Worm (Caenorhabditis elegans) whole organism, early embryonic: ENCODE measurements around the gene F54H12.4.

Experiments
- B0310.2 ChIP-seq: sonication (generic microtip); optimal IDR thresholded peaks from 2 replicates; lab custom pipeline; 2016; ENCODE audit warnings: mild to moderate bottlenecking, missing genetic modification characterization, missing compliant biosample characterization
- F13C5.2 ChIP-seq: sonication (generic microtip); optimal IDR thresholded peaks from 2 replicates; lab custom pipeline; 2017; ENCODE audit warnings: mild to moderate bottlenecking, missing genetic modification characterization, inconsistent platforms, missing compliant biosample characterization
- aly-1 ChIP-seq: sonication (generic microtip); optimal IDR thresholded peaks from 2 replicates; lab custom pipeline; 2016; ENCODE audit warnings: missing genetic modification characterization, missing compliant biosample characterization
- ama-1 ChIP-seq: fragments of 150-350 bp; optimal IDR thresholded peaks from 2 replicates; lab custom pipeline; 2014
- ceh-13 ChIP-seq: fragments of 200-800 bp; sonication (Bioruptor generic); optimal IDR thresholded peaks from 2 replicates; lab custom pipeline; 2018; ENCODE audit warnings: mild to moderate bottlenecking, missing genetic modification characterization, missing compliant biosample characterization
- ceh-36 ChIP-seq: sonication (generic microtip); optimal IDR thresholded peaks from 2 replicates; lab custom pipeline; 2016; ENCODE audit warnings: missing genetic modification characterization, inconsistent platforms, missing compliant biosample characterization
- ets-7 ChIP-seq: sonication (generic microtip); optimal IDR thresholded peaks from 2 replicates; lab custom pipeline; 2016; ENCODE audit warnings: missing genotype, missing genetic modification characterization, missing compliant biosample characterization
- flt-1 ChIP-seq: fragments of 200-800 bp; sonication (Bioruptor generic); IDR thresholded peaks from 2 replicates; pipeline ENCODE4 v1.3.6; 2022; ENCODE audit warnings: missing genetic modification characterization, missing compliant biosample characterization
- hmbx-1 ChIP-seq: sonication (generic microtip); optimal IDR thresholded peaks from 2 replicates; lab custom pipeline; 2016; ENCODE audit warnings: mild to moderate bottlenecking, missing genetic modification characterization, missing compliant biosample characterization
- hmg-4 ChIP-seq: fragments of 200-800 bp; sonication (Bioruptor generic); optimal IDR thresholded peaks from 2 replicates; lab custom pipeline; 2018; ENCODE audit warnings: mild to moderate bottlenecking, missing genetic modification characterization, missing compliant biosample characterization
- hnd-1 ChIP-seq: sonication (generic microtip); optimal IDR thresholded peaks from 2 replicates; lab custom pipeline; 2016; ENCODE audit warnings: missing genetic modification characterization, missing compliant biosample characterization
- pes-1 ChIP-seq: fragments of 200-800 bp; sonication (Bioruptor generic); IDR thresholded peaks from 2 replicates; pipeline ENCODE4 v1.3.6; 2022; ENCODE audit warnings: missing genetic modification reagents, missing genetic modification characterization, missing compliant biosample characterization
- scrt-1 ChIP-seq: fragments of 200-800 bp; sonication (Bioruptor generic); IDR thresholded peaks from 2 replicates; pipeline ENCODE4 v1.3.6; 2022; ENCODE audit warnings: missing genetic modification characterization, missing compliant biosample characterization
- sea-1 ChIP-seq: fragments of 200-800 bp; sonication (Bioruptor generic); conservative IDR thresholded peaks from 2 replicates; pipeline ENCODE4 v1.3.6; 2022; ENCODE audit warnings: missing genetic modification characterization, missing compliant biosample characterization
- tbx-11 ChIP-seq: fragments of 200-800 bp; sonication (Bioruptor generic); IDR thresholded peaks from 2 replicates; pipeline ENCODE4 v1.3.6; 2022; ENCODE audit warnings: missing genetic modification characterization, missing compliant biosample characterization
- tbx-37 ChIP-seq: fragments of 200-800 bp; sonication (Bioruptor generic); conservative IDR thresholded peaks from 2 replicates; pipeline ENCODE4 v1.3.6; 2022; ENCODE audit warnings: missing genetic modification reagents, missing genetic modification characterization, missing compliant biosample characterization
- tra-4 ChIP-seq: sonication (generic microtip); optimal IDR thresholded peaks from 2 replicates; lab custom pipeline; 2017; ENCODE audit warnings: missing genetic modification characterization, missing compliant biosample characterization

F54H12.4 gene

DNA sequence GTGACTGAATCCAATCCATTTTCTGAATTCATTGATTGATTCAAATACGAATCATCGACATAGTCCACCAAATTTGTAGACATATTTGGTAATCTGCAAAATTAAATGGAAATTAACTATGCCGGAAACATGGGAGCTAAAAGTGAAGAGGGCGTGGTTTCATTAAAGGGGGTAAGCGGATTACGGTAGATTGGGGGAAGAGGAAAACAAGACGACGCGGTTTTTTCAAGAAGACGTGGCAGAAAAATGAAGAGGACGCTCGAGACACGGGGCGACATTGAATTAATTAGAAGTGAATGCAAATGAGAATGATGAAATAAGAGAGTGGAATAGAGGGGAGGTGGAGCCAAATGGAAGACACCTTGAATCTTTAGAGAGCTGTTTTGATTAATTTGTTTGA lies 33.8 kb upstream of the F54H12.4 start, which contains the start of gene npr-17:
Gene npr-17 (minus strand): TSS at position 101 of the 400 bp plus-strand sequence.
- TF ChIP-seq hmg-4 (GFP tag; lab: Kevin White, UChicago) (no peak), tra-4 (tag; lab: Kevin White, UChicago) (no peak), ceh-36 (tag; lab: Kevin White, UChicago) (no peak), ets-7 (tag; lab: Kevin White, UChicago) (no peak), B0310.2 (tag; lab: Kevin White, UChicago) (no peak), flt-1 (no peak), F13C5.2 (tag; lab: Kevin White, UChicago) (no peak), scrt-1 (no peak), aly-1 (tag; lab: Kevin White, UChicago) (no peak), hmbx-1 (tag; lab: Kevin White, UChicago) (no peak), sea-1 (no peak), pes-1 (no peak), ama-1 (lab: Kevin White, UChicago) (no peak), tbx-11 (GFP tag; lab: Robert Waterston, UW) (no peak), tbx-37 (GFP tag; lab: Robert Waterston, UW) (no peak), ceh-13 (GFP tag; lab: Kevin White, UChicago) (no peak), hnd-1 (no peak)

DNA sequence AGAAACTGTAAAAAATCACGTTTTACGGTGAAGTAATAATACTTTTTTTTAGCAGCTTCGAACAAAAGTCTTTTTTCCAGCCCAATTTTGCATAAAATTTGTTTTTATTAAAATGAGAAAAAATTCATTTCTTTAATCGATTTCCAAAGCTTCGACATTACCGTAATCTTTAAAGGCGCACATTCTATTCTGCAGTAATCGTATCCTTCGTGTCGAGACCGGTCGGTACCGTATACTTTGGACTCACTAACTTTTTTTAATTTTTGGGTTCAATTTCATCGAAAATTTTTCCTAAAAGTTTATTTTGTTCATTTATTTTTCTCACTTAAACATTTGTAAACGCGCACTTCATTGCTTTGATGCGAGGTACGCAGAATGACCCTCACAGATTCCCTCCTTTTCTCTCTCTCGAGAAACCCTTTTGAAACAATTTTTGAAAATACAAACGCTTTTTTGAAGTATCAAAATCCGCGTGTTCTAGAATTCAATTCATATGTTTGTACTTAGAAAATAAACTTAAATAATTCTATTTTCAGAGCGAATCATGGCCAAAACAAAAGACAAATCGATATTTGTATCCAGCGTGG lies 24.1 kb upstream of the F54H12.4 start, which contains the start of gene hrpk-2:
Gene hrpk-2 (plus strand): TSS at position 537 of the 587 bp plus-strand sequence.
- no peak for TF ChIP-seq scrt-1
- no peak for TF ChIP-seq tbx-37 (GFP tag; lab: Robert Waterston, UW)
- TF ChIP-seq hnd-1 = no peak
- no peak for TF ChIP-seq aly-1 (tag; lab: Kevin White, UChicago)
- TF ChIP-seq ceh-13 (GFP tag; lab: Kevin White, UChicago) = no peak
- no peak for TF ChIP-seq B0310.2 (tag; lab: Kevin White, UChicago)

DNA sequence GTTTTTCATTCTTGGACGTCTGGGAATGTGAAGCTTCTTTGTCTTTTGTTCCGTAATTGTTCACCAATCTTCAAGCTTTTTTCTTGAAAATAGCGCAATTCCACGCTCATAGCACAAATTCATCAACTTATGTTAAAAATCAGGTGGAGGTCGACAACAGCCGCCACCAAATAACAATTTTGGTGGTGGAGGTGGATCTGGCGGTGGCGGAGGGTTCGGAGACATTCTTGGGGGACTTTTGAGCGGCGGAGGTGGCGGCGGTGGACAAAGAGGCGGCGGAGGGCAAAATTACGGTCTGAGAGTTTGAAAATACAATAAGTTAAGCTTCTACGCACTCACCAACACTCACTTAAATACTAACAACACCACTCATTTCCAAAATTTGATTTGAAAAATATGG lies 19.4 kb upstream of the F54H12.4 start:
- no peak for TF ChIP-seq scrt-1
- TF ChIP-seq ets-7 (tag; lab: Kevin White, UChicago) = no peak
- no peak for TF ChIP-seq flt-1
- TF ChIP-seq tra-4 (tag; lab: Kevin White, UChicago) = no peak
- TF ChIP-seq ama-1 (lab: Kevin White, UChicago) = no peak
- no peak for TF ChIP-seq F13C5.2 (tag; lab: Kevin White, UChicago)
- no peak for TF ChIP-seq tbx-11 (GFP tag; lab: Robert Waterston, UW)
- no peak for TF ChIP-seq hnd-1
- TF ChIP-seq pes-1 = no peak
- TF ChIP-seq sea-1 = no peak

DNA sequence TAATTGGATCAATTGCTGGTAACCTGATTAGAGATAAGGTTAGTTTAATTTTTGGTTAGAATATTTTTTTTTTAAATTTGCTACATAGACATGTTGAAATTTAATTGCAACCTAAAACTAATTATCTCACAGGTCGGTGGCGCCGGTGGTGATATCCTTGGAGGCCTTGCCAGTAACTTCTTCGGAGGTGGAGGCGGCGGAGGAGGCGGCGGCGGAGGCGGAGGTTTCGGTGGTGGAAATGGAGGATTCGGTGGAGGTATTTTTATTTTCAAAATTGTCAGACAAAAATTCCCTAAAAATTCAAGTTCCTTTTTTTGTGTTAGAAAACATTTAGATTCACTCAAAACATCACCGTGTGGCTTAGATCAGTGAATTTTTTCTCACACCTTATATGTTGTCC lies 18.7 kb upstream of the F54H12.4 start:
- TF ChIP-seq hmg-4 (GFP tag; lab: Kevin White, UChicago) (no peak), scrt-1 (no peak), aly-1 (tag; lab: Kevin White, UChicago) (no peak), flt-1 (no peak), hnd-1 (no peak), ama-1 (lab: Kevin White, UChicago) (no peak), ceh-36 (tag; lab: Kevin White, UChicago) (no peak), B0310.2 (tag; lab: Kevin White, UChicago) (no peak), pes-1 (no peak), tbx-11 (GFP tag; lab: Robert Waterston, UW) (no peak), ceh-13 (GFP tag; lab: Kevin White, UChicago) (no peak)

DNA sequence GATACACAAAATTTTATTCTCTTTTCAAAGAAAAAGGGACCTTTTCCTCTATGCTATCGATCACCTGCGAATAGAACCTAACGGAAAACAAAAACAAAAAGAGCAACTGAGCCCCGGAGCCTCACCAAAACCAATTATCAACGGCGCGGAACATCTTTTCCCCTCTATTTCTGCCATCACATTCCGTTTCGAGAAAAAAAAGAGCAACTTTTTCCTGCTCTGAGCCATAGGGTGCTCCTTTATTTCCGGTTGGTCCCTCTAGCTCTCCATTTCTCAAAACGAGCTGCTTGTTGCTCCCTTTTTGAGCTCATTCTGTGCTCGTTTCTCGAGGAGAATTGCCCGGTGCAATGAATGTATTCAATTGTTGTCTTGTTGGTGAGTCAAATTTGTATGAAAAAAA lies 17.1 kb upstream of the F54H12.4 start, which contains the start of gene clp-1:
Gene clp-1 (plus strand): TSS at position 301 of the 400 bp plus-strand sequence.
- TF ChIP-seq tbx-37 (GFP tag; lab: Robert Waterston, UW) = no peak
- no peak for TF ChIP-seq ama-1 (lab: Kevin White, UChicago)

DNA sequence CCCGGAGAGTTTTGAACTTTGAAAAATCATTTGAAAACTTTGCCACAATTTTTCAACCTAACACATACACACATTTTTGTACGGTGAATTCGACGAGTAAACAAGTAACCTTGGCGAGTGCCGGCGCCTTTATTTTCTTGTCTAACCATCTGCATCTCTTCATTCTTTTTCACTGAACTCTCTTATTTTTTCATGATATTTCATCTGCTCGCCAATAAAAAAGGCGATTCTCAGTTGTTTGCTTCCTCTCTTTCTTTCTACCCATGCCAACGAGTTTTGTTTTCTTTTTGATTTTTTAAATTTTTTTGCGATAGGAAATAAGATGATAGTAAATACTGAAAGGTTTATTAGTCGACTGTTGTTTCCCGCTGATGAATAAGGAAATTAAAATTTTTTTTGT lies 16.2 kb upstream of the F54H12.4 start:
- TF ChIP-seq pes-1 (no peak), tra-4 (tag; lab: Kevin White, UChicago) (no peak), F13C5.2 (tag; lab: Kevin White, UChicago) (no peak), hmg-4 (GFP tag; lab: Kevin White, UChicago) (no peak), tbx-37 (GFP tag; lab: Robert Waterston, UW) (no peak), ceh-13 (GFP tag; lab: Kevin White, UChicago) (no peak), B0310.2 (tag; lab: Kevin White, UChicago) (no peak), sea-1 (no peak), flt-1 (no peak), ama-1 (lab: Kevin White, UChicago) (no peak), aly-1 (tag; lab: Kevin White, UChicago) (no peak), scrt-1 (no peak), hnd-1 (no peak)

DNA sequence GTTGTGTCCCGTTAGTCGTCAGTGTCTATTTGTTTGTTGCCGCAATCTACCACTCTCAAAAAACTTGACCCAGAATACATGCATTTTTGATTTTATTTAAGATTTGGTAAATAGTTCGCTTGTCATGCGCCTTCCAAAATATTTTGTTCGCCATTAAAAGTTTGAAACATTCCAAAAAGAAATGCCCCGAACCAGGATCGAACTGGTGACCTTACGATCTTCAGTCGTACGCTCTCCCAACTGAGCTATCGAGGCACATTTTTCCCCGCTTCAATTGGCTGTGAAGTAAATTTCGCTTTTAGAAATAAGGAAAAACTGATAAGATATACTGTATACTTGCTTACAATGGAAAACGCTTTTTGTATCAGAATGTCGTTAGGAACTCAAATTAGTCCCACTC lies 15.7 kb upstream of the F54H12.4 start:
- TF ChIP-seq flt-1 (no peak), B0310.2 (tag; lab: Kevin White, UChicago) (no peak), ceh-13 (GFP tag; lab: Kevin White, UChicago) (no peak), hmg-4 (GFP tag; lab: Kevin White, UChicago) (no peak), tbx-11 (GFP tag; lab: Robert Waterston, UW) (no peak), ceh-36 (tag; lab: Kevin White, UChicago) (no peak)

DNA sequence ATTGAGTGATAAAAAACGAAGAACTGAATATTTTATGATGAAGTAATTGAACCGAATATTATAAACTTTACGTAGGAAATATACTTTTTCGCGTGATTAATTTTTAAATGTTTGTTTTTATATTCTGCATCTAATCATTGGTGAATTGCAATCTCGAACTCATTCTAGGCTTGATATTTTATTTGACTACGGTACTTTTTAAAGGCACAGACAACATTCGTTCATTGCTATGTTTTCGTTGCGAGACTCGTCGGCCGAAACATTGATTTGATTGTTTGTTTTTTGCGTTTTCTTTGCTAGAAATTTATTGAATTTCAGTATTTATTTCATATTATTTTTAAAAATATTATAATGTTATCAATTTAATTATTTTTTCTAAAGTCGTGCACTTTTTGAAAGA lies 15.2 kb upstream of the F54H12.4 start, which contains the start of gene C06G4.4:
Gene C06G4.4 (minus strand): TSS at position 36 of the 400 bp plus-strand sequence.
- no peak for TF ChIP-seq hmbx-1 (tag; lab: Kevin White, UChicago)
- TF ChIP-seq ama-1 (lab: Kevin White, UChicago) = no peak
- TF ChIP-seq F13C5.2 (tag; lab: Kevin White, UChicago) = no peak
- TF ChIP-seq pes-1 = no peak
- TF ChIP-seq B0310.2 (tag; lab: Kevin White, UChicago) = no peak
- no peak for TF ChIP-seq tra-4 (tag; lab: Kevin White, UChicago)
- TF ChIP-seq aly-1 (tag; lab: Kevin White, UChicago) = no peak
- TF ChIP-seq ceh-13 (GFP tag; lab: Kevin White, UChicago) = no peak
- TF ChIP-seq tbx-37 (GFP tag; lab: Robert Waterston, UW) = no peak
- TF ChIP-seq scrt-1 = no peak
